Worm (Caenorhabditis elegans) whole organism, L4 larva: ENCODE data around the gene F41C6.6.

Source experiments
- F44E2.7 ChIP-seq: fragments of 200-800 bp; sonication (Bioruptor generic); IDR thresholded peaks from 2 replicates; pipeline ENCODE4 v2.1.2; 2022; ENCODE audit warnings: missing genetic modification characterization, missing compliant biosample characterization
- T20F7.1 ChIP-seq: fragments of 200-800 bp; sonication (Bioruptor generic); optimal IDR thresholded peaks from 2 replicates; lab custom pipeline; 2018; ENCODE audit warnings: mild to moderate bottlenecking, missing genetic modification characterization, missing compliant biosample characterization
- aly-2 ChIP-seq: sonication (generic microtip); optimal IDR thresholded peaks from 2 replicates; lab custom pipeline; 2018; ENCODE audit warnings: missing biosample characterization, missing genetic modification characterization
- ceh-82 ChIP-seq: sonication (generic microtip); optimal IDR thresholded peaks from 2 replicates; lab custom pipeline; 2017; ENCODE audit warnings: missing biosample characterization, missing genetic modification characterization
- cey-2 ChIP-seq: sonication (generic microtip); optimal IDR thresholded peaks from 3 replicates; lab custom pipeline; 2017; ENCODE audit warnings: missing genetic modification characterization, mild to moderate bottlenecking, missing compliant biosample characterization, antibody characterized with exemption, borderline replicate concordance; ENCODE audit not compliant: insufficient read depth
- ctbp-1 ChIP-seq: fragments of 200-800 bp; sonication (Bioruptor generic); IDR thresholded peaks from 2 replicates; pipeline ENCODE4 v1.3.6; 2022; ENCODE audit warnings: missing genetic modification reagents, missing genetic modification characterization, missing compliant biosample characterization
- daf-16 ChIP-seq, 3 experiments: sonication (generic microtip); optimal IDR thresholded peaks; 2 replicates each; lab custom pipeline; 2016 to 2017; ENCODE audit warnings: missing genetic modification characterization in 3 of 3, missing genetic modification reagents in 3 of 3, mild to moderate bottlenecking in 2 of 3, missing compliant biosample characterization in 2 of 3, missing biosample characterization in 1 of 3, moderate library complexity in 1 of 3
- daf-8 ChIP-seq: fragments of 200-800 bp; sonication (Bioruptor generic); IDR thresholded peaks from 2 replicates; pipeline ENCODE4 v1.3.6; 2022; ENCODE audit warnings: missing genetic modification characterization, missing compliant biosample characterization
- duxl-1 ChIP-seq: sonication (generic microtip); optimal IDR thresholded peaks from 2 replicates; lab custom pipeline; 2016; ENCODE audit warnings: mild to moderate bottlenecking, missing genetic modification characterization, moderate library complexity, missing compliant biosample characterization; ENCODE audit not compliant: poor library complexity
- dve-1 ChIP-seq: sonication (generic microtip); optimal IDR thresholded peaks from 2 replicates; lab custom pipeline; 2017; ENCODE audit warnings: antibody characterized with exemption, mild to moderate bottlenecking, missing genetic modification characterization, missing compliant biosample characterization; ENCODE audit not compliant: insufficient read depth
- fos-1 ChIP-seq: fragments of 150-350 bp; optimal IDR thresholded peaks from 2 replicates; lab custom pipeline; 2014; ENCODE audit warnings: missing biosample characterization, missing genetic modification characterization
- gei-8 ChIP-seq: fragments of 200-800 bp; sonication (Bioruptor generic); optimal IDR thresholded peaks from 2 replicates; lab custom pipeline; 2018; ENCODE audit warnings: mild to moderate bottlenecking, missing genetic modification characterization, missing compliant biosample characterization
- hlh-11 ChIP-seq: fragments of 200-800 bp; sonication (Bioruptor generic); optimal IDR thresholded peaks from 2 replicates; lab custom pipeline; 2018; ENCODE audit warnings: mild to moderate bottlenecking, missing genetic modification characterization, missing compliant biosample characterization
- jun-1 ChIP-seq: fragments of 150-350 bp; optimal IDR thresholded peaks from 2 replicates; lab custom pipeline; 2014; ENCODE audit warnings: missing biosample characterization, missing genetic modification reagents, missing genetic modification characterization
- lin-38 ChIP-seq: fragments of 200-800 bp; sonication (Bioruptor generic); IDR thresholded peaks from 2 replicates; pipeline ENCODE4 v1.3.6; 2022; ENCODE audit warnings: missing genetic modification reagents, missing genetic modification characterization, missing compliant biosample characterization
- mdl-1 ChIP-seq, 2 experiments: fragments of 150-350 bp in 1 of 2; sonication (generic microtip) in 1 of 2; optimal IDR thresholded peaks; 2 replicates each; lab custom pipeline; 2014 to 2017; ENCODE audit warnings: missing biosample characterization in 2 of 2, missing genetic modification characterization in 2 of 2
- mdt-29 ChIP-seq: fragments of 200-800 bp; sonication (Bioruptor generic); IDR thresholded peaks from 2 replicates; pipeline ENCODE4 v1.3.6; 2022; ENCODE audit warnings: missing genetic modification reagents, missing genetic modification characterization, missing compliant biosample characterization
- mep-1 ChIP-seq: fragments of 150-350 bp; sonication (generic microtip); optimal IDR thresholded peaks from 3 replicates; lab custom pipeline; 2014; ENCODE audit warnings: missing biosample characterization, missing genetic modification characterization
- nhr-10 ChIP-seq: fragments of 150-350 bp; optimal IDR thresholded peaks from 2 replicates; lab custom pipeline; 2014; ENCODE audit warnings: missing biosample characterization, missing genetic modification characterization
- nhr-11 ChIP-seq: fragments of 150-350 bp; optimal IDR thresholded peaks from 2 replicates; lab custom pipeline; 2014; ENCODE audit warnings: missing biosample characterization, missing genetic modification characterization
- nhr-111 ChIP-seq: fragments of 200-800 bp; sonication (Bioruptor generic); optimal IDR thresholded peaks from 2 replicates; lab custom pipeline; 2018; ENCODE audit warnings: mild to moderate bottlenecking, missing genetic modification characterization, missing compliant biosample characterization
- nhr-25 ChIP-seq: sonication (generic microtip); optimal IDR thresholded peaks from 2 replicates; lab custom pipeline; 2017; ENCODE audit warnings: missing genetic modification characterization, mild to moderate bottlenecking, missing compliant biosample characterization, antibody characterized with exemption, moderate library complexity, borderline replicate concordance; ENCODE audit not compliant: insufficient read depth
- nhr-42 ChIP-seq: fragments of 200-800 bp; sonication (Bioruptor generic); IDR thresholded peaks from 2 replicates; pipeline ENCODE4 v1.3.6; 2022; ENCODE audit warnings: missing genetic modification characterization, missing compliant biosample characterization
- nhr-6 ChIP-seq: fragments of 150-350 bp; optimal IDR thresholded peaks from 2 replicates; lab custom pipeline; 2014; ENCODE audit warnings: missing biosample characterization, missing genetic modification characterization
- nhr-77 ChIP-seq: fragments of 150-350 bp; optimal IDR thresholded peaks from 2 replicates; lab custom pipeline; 2014; ENCODE audit warnings: missing biosample characterization, missing genetic modification characterization
- pha-4 ChIP-seq, 2 experiments: fragments of 150-350 bp in 1 of 2; fragments of 200-800 bp in 1 of 2; sonication (Bioruptor generic) in 1 of 2; IDR thresholded peaks in 1 of 2; optimal IDR thresholded peaks in 1 of 2; 2 replicates each; pipeline versions ENCODE4 v1.3.6 to Lab custom; 2014 to 2022; ENCODE audit warnings: missing genetic modification characterization in 2 of 2, missing genetic modification reagents in 2 of 2, missing biosample characterization in 1 of 2, missing compliant biosample characterization in 1 of 2
- rbr-2 ChIP-seq: sonication (generic microtip); optimal IDR thresholded peaks from 2 replicates; lab custom pipeline; 2016; ENCODE audit warnings: missing genotype, missing genetic modification characterization, missing compliant biosample characterization
- saeg-2 ChIP-seq: fragments of 200-800 bp; sonication (Bioruptor generic); IDR thresholded peaks from 2 replicates; pipeline ENCODE4 v1.3.6; 2022; ENCODE audit warnings: missing genetic modification reagents, missing genetic modification characterization, missing compliant biosample characterization
- sdz-12 ChIP-seq: fragments of 200-800 bp; sonication (Bioruptor generic); optimal IDR thresholded peaks from 2 replicates; lab custom pipeline; 2018; ENCODE audit warnings: mild to moderate bottlenecking, missing genetic modification characterization, missing compliant biosample characterization
- spr-1 ChIP-seq: sonication (generic microtip); optimal IDR thresholded peaks from 2 replicates; lab custom pipeline; 2016; ENCODE audit warnings: mild to moderate bottlenecking, missing genetic modification characterization, missing compliant biosample characterization
- unc-130 ChIP-seq: sonication (generic microtip); optimal IDR thresholded peaks from 2 replicates; lab custom pipeline; 2016; ENCODE audit warnings: missing genetic modification reagents, missing genetic modification characterization, missing compliant biosample characterization
- unc-62 ChIP-seq, 3 experiments: fragments of 150-350 bp in 1 of 3; sonication (generic microtip); optimal IDR thresholded peaks in 2 of 3; peaks in 1 of 3; 1 replicate in 1 of 3; 2 replicates in 2 of 3; lab custom pipeline; 2014 to 2017; ENCODE audit warnings: missing biosample characterization in 3 of 3, missing genetic modification characterization in 3 of 3, missing genetic modification reagents in 3 of 3, missing genotype in 1 of 3
- vab-7 ChIP-seq: fragments of 200-800 bp; sonication (Bioruptor generic); IDR thresholded peaks from 2 replicates; pipeline ENCODE4 v1.3.6; 2022; ENCODE audit warnings: missing genetic modification reagents, missing genetic modification characterization, missing compliant biosample characterization
- zip-11 ChIP-seq: fragments of 200-800 bp; sonication (Bioruptor generic); IDR thresholded peaks from 2 replicates; pipeline ENCODE4 v1.3.6; 2022; ENCODE audit warnings: missing genetic modification characterization, missing compliant biosample characterization
- ztf-11 ChIP-seq: fragments of 150-350 bp; optimal IDR thresholded peaks from 2 replicates; lab custom pipeline; 2014; ENCODE audit warnings: missing biosample characterization, missing genetic modification characterization

F41C6.6 gene

DNA sequence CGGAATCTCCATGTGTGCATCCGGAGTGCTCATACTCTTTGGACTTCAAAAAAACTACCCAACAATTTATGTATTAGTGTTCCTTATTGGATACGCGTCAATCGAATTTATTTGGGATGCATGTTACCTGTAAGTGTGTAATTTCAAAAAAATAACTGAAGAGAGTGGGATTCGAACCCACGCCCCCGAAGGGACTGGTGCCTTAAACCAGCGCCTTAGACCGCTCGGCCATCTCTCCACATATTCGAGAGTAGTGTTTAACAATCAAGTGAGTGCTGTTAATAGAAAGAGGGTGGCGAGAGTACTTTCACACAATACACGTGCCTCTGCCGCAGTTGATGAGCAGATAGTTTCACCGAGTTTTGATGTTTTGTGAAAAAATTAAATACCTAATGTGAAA, 21.3 kb upstream of the F41C6.6 start (continued):
- TF ChIP-seq hlh-11 (tag; lab: Kevin White, UChicago): peak; percentile 59
- no peak for TF ChIP-seq jun-1 (tag; lab: Kevin White, UChicago)
- TF ChIP-seq nhr-11 (tag; lab: Kevin White, UChicago): peak; percentile 15
- TF ChIP-seq unc-130 (GFP tag; lab: Kevin White, UChicago): peak; percentile 23

- no peak for TF ChIP-seq nhr-6 (tag; lab: Kevin White, UChicago)
- TF ChIP-seq vab-7 (GFP tag; lab: Robert Waterston, UW): no peak
- no peak for TF ChIP-seq sdz-12 (GFP tag; lab: Kevin White, UChicago)
- TF ChIP-seq nhr-77 (tag; lab: Kevin White, UChicago): no peak
- TF ChIP-seq spr-1 (tag; lab: Kevin White, UChicago): no peak
- no peak for TF ChIP-seq nhr-10 (tag; lab: Kevin White, UChicago)
- TF ChIP-seq aly-2 (tag; lab: Kevin White, UChicago): no peak
- TF ChIP-seq F44E2.7 (GFP tag; lab: Robert Waterston, UW): no peak
- no peak for TF ChIP-seq zip-11 (GFP tag; lab: Robert Waterston, UW)
- TF ChIP-seq pha-4 (GFP tag; IDR thresholded peaks at IDR 0.05; lab: Robert Waterston, UW): no peak
- no peak for TF ChIP-seq pha-4 (tag; optimal IDR thresholded peaks at IDR 0.05; lab: Kevin White, UChicago)
- no peak for TF ChIP-seq dve-1 (tag; lab: Kevin White, UChicago)
- no peak for TF ChIP-seq saeg-2
- TF ChIP-seq ceh-82 (tag; lab: Kevin White, UChicago): no peak
- no peak for TF ChIP-seq duxl-1
- no peak for TF ChIP-seq nhr-25 (tag; lab: Kevin White, UChicago)
These were observed 19.4 kb upstream of the F41C6.6 start, which contains the start of gene pes-23 for ce11 chrX:6901078-6901477. Gene pes-23 (plus strand): TSS chrX:6901378.

ce11 chrX:6899848-6900247, 18.2 kb upstream of the F41C6.6 start, which contains the start of gene F14B8.4:
Gene F14B8.4 (minus strand): TSS chrX:6899948.
- TF ChIP-seq fos-1 (tag; lab: Kevin White, UChicago): no peak
- TF ChIP-seq T20F7.1 (GFP tag; lab: Kevin White, UChicago): no peak
- TF ChIP-seq unc-62 (GFP tag; optimal IDR thresholded peaks at IDR 0.05 in 1 of 2; lab: Kevin White, UChicago): peak in 1 of 2 experiments; percentile 98
- TF ChIP-seq unc-62 (tag; optimal IDR thresholded peaks at IDR 0.05; lab: Kevin White, UChicago): no peak
- no peak for TF ChIP-seq mdt-29 (GFP tag; lab: Robert Waterston, UW)
- no peak for TF ChIP-seq jun-1 (tag; lab: Kevin White, UChicago)
- no peak for TF ChIP-seq nhr-11 (tag; lab: Kevin White, UChicago)
- TF ChIP-seq cey-2 (tag; lab: Kevin White, UChicago): no peak
- no peak for TF ChIP-seq ceh-82 (tag; lab: Kevin White, UChicago)

- TF ChIP-seq daf-16 (GFP tag; optimal IDR thresholded peaks at IDR 0.05; lab: Kevin White, UChicago) (peak in 1 of 2 experiments; percentile 36), daf-16 (tag; optimal IDR thresholded peaks at IDR 0.05; lab: Kevin White, UChicago) (no peak), saeg-2 (no peak), unc-62 (GFP tag; optimal IDR thresholded peaks at IDR 0.05 in 1 of 2; lab: Kevin White, UChicago) (peak in 1 of 2 experiments; percentile 82), unc-62 (tag; optimal IDR thresholded peaks at IDR 0.05; lab: Kevin White, UChicago) (no peak), nhr-11 (tag; lab: Kevin White, UChicago) (peak; percentile 50), ctbp-1 (GFP tag; lab: Robert Waterston, UW) (no peak), nhr-42 (GFP tag; lab: Robert Waterston, UW) (no peak), rbr-2 (tag; lab: Kevin White, UChicago) (no peak)
- TF ChIP-seq, all 104 proteins: peak for 3
These were observed 12.4 kb upstream of the F41C6.6 start for ce11 chrX:6894104-6894503.

ce11 chrX:6893074-6893473, 11.4 kb upstream of the F41C6.6 start:
- TF ChIP-seq ztf-11 (tag; lab: Kevin White, UChicago) (no peak), nhr-111 (GFP tag; lab: Kevin White, UChicago) (no peak), lin-38 (GFP tag; lab: Robert Waterston, UW) (no peak), mep-1 (tag; lab: Kevin White, UChicago) (no peak), daf-8 (GFP tag; lab: Robert Waterston, UW) (no peak), gei-8 (GFP tag; lab: Kevin White, UChicago) (no peak), ceh-82 (tag; lab: Kevin White, UChicago) (no peak), mdl-1 (tag; optimal IDR thresholded peaks at IDR 0.05; lab: Kevin White, UChicago) (no peak), nhr-25 (tag; lab: Kevin White, UChicago) (no peak)
